Worm (Caenorhabditis elegans) whole organism, L4 larva: Measurements from ENCODE around the gene gob-1.

Experiments
- F49E8.2 ChIP-seq: sonication (generic microtip); optimal IDR thresholded peaks from 2 replicates; lab custom pipeline; 2016; ENCODE audit warnings: missing compliant biosample characterization, mild to moderate bottlenecking, missing genetic modification characterization, borderline replicate concordance
- T26A8.4 ChIP-seq: fragments of 200-800 bp; sonication (Bioruptor generic); IDR thresholded peaks from 2 replicates; pipeline ENCODE4 v1.3.6; 2022; ENCODE audit warnings: missing genetic modification characterization, missing compliant biosample characterization
- lin-13 ChIP-seq: fragments of 150-350 bp; optimal IDR thresholded peaks from 2 replicates; lab custom pipeline; 2014; ENCODE audit warnings: missing biosample characterization, missing genetic modification reagents, missing genetic modification characterization
- lin-29 ChIP-seq: fragments of 200-800 bp; sonication (Bioruptor generic); IDR thresholded peaks from 2 replicates; pipeline ENCODE4 v1.3.6; 2022; ENCODE audit warnings: missing genetic modification reagents, missing genetic modification characterization, missing compliant biosample characterization
- lin-39 ChIP-seq: fragments of 150-350 bp; optimal IDR thresholded peaks from 2 replicates; lab custom pipeline; 2014; ENCODE audit warnings: missing biosample characterization, missing genetic modification reagents, missing genetic modification characterization
- snpc-4 ChIP-seq: fragments of 150-350 bp; optimal IDR thresholded peaks from 2 replicates; lab custom pipeline; 2014; ENCODE audit warnings: missing biosample characterization, missing genetic modification characterization
- zfp-2 ChIP-seq: sonication (generic microtip); optimal IDR thresholded peaks from 2 replicates; lab custom pipeline; 2016; ENCODE audit warnings: mild to moderate bottlenecking, missing genetic modification characterization, missing compliant biosample characterization

DNA sequence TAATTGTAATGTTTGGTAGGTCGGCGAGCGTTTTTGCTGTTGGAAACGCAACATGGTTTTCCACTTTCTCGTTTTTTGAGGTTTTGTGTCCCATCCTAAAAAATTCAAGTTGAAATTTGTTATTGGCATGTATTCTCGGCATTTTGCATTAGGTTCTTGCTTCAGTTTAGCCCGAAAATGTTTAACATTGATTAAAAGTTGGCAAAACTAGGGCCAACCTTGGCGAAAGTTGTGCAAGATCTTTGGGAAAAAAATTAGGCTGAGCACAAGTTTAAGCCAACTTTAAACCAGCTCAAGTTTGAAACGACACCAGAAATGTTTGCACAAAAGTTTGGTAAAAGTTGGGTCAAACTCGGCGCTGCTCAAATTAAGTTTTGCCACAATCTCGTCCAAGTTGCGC is 16.1 kb upstream of the gob-1 start, which contains the start of gene exc-1:
- TF ChIP-seq lin-29 (GFP tag; lab: Robert Waterston, UW) (no peak), T26A8.4 (GFP tag; lab: Robert Waterston, UW) (no peak), lin-13 (GFP tag; lab: Kevin White, UChicago) (no peak), zfp-2 (tag; lab: Kevin White, UChicago) (no peak), snpc-4 (no peak), lin-39 (no peak), F49E8.2 (tag; lab: Kevin White, UChicago) (no peak)
